Worm (Caenorhabditis elegans): ENCODE results near the gene F48E8.8.

DNA sequence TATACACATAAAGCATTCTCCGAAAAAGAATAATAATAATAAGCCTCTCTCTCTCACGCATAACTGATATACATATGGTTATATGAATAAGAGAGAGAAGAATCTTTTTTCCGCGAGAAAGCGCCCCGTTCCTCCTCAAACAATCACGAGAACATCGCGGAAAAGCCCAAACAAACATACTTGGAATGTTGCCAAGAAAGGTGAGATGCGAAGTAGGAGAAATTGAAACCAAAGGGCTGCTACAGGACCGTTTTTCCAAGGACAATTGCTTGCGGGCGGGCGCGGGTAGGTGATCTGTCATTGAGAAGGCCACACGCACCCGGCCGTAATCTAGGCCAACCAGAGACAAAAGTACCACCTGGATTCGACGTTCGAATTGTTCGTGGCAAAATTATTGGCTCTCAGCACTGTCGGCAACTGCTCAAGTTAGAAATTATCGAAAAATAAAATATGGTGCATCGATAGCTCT, 25.9 kb downstream of the F48E8.8 start, which contains the start of gene dnj-24:
- no peak for TF ChIP-seq ceh-36 (tag; optimal IDR thresholded peaks at IDR 0.05)
- TF ChIP-seq ama-1 (optimal IDR thresholded peaks at IDR 0.05) = no peak
- no peak for TF ChIP-seq tra-4 (tag; optimal IDR thresholded peaks at IDR 0.05)
- no peak for TF ChIP-seq ceh-13 (GFP tag; optimal IDR thresholded peaks at IDR 0.05)
- TF ChIP-seq B0310.2 (tag; optimal IDR thresholded peaks at IDR 0.05) = no peak
- no peak for TF ChIP-seq scrt-1 (GFP tag; IDR thresholded peaks at IDR 0.05)
- TF ChIP-seq aly-1 (tag; optimal IDR thresholded peaks at IDR 0.05) = no peak
- no peak for TF ChIP-seq F13C5.2 (tag; optimal IDR thresholded peaks at IDR 0.05)
- no peak for TF ChIP-seq hnd-1 (tag; optimal IDR thresholded peaks at IDR 0.05)
- TF ChIP-seq tbx-37 (GFP tag; conservative IDR thresholded peaks at IDR 0.05) = no peak
- TF ChIP-seq flt-1 (GFP tag; IDR thresholded peaks at IDR 0.05) = no peak
- TF ChIP-seq ets-7 (tag; optimal IDR thresholded peaks at IDR 0.05) = no peak

All from whole organism, early embryonic.